Fruit fly (Drosophila melanogaster): Measurements from ENCODE around the gene Kaz.

Kaz gene

DNA sequence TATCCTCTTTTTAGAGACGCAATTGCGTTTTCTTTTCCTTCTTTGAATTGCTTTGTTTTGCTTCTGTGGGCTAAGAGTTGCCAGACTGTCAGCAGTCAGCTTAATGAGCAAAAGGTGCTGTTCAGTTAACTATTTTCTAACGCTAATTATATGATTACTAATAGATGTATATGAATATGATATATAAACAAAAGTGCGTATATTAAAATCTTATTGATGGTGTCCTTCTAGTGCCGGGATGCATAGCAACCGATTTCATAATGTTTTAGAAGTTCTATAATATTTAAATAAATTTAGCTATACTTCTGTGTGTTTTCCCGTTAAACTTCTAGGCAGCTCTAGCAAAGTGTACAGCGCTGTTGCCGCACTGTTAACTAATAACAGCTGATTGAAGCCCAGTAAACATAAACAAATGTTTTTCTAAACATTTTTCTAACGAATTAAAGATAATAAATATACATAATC lies at the start of gene Kaz, which contains the start of gene CG43273:
Gene Kaz, minus strand, starts transcription at position 73 of the 465 bp plus-strand sequence.
Gene CG43273, plus strand, starts transcription at position 415 of the 465 bp plus-strand sequence.
- TF ChIP-seq usp (GFP tag; optimal IDR thresholded peaks at IDR 0.05) (no peak), Dll (optimal IDR thresholded peaks at IDR 0.05) (no peak), CG8478 (optimal IDR thresholded peaks at IDR 0.05) (no peak), pan (optimal IDR thresholded peaks at IDR 0.05) (no peak), psq (optimal IDR thresholded peaks at IDR 0.05) (no peak), EcR (GFP tag; optimal IDR thresholded peaks at IDR 0.05) (no peak)

DNA sequence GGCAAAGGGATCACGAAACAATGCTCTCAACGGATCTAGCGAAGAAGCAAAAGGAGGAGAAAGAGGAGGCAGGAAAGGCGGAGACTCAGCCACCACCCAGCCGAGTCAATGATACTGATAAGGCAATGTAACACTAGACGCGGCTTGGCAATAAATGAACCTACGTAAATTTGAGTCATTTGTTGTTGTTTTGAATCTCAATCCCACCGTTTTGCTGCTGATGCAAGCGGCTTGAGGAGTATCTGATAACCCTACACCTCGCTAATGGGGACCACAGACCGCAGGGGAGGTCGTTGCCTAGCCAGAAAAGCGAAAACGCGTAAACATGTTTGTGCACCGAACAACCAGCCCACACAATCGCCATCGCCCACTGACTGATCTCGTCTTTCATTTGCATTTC lies 48.9 kb upstream of the Kaz start:
- TF ChIP-seq usp (GFP tag; optimal IDR thresholded peaks at IDR 0.05) (no peak), Dll (optimal IDR thresholded peaks at IDR 0.05) (no peak), EcR (GFP tag; optimal IDR thresholded peaks at IDR 0.05) (no peak), psq (optimal IDR thresholded peaks at IDR 0.05) (no peak), CG8478 (optimal IDR thresholded peaks at IDR 0.05) (no peak), pan (optimal IDR thresholded peaks at IDR 0.05) (no peak)

DNA sequence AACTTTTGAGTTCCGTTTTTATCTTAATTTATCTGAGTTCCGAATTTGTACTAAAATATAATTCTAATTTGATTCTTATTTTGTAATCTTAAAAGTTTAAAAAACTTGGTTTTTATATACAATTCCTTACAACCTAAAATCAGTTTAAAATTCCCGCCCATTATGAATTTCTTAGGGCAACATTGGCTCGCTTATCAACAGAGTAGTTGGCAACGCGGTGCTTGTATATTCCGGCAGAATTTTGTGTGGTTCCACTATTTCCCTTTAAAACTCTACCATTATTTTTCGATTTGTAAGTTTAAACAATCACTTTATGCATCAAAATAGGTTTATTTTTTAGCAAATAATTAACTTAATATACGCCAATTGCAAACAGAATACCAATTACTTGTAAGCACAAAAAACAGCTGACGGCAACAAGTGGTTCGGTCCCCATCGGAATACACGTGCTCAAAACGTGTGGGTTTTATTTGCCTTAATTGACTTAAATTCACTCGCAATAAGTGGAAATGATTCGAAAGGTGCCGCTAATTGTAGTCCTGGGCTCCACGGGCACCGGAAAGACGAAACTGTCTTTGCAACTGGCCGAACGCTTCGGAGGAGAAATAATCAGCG lies 47.2 kb upstream of the Kaz start, which contains the start of the genes CG11089 and CG31381:
Gene CG11089, plus strand, starts transcription at position 203 of the 615 bp plus-strand sequence.
Gene CG31381, plus strand, starts transcription at position 203 of the 615 bp plus-strand sequence.
- TF ChIP-seq Dll (optimal IDR thresholded peaks at IDR 0.05) (no peak), pan (optimal IDR thresholded peaks at IDR 0.05) (no peak), psq (optimal IDR thresholded peaks at IDR 0.05) (no peak), CG8478 (optimal IDR thresholded peaks at IDR 0.05) (no peak), usp (GFP tag; optimal IDR thresholded peaks at IDR 0.05) (no peak), EcR (GFP tag; optimal IDR thresholded peaks at IDR 0.05) (no peak)

DNA sequence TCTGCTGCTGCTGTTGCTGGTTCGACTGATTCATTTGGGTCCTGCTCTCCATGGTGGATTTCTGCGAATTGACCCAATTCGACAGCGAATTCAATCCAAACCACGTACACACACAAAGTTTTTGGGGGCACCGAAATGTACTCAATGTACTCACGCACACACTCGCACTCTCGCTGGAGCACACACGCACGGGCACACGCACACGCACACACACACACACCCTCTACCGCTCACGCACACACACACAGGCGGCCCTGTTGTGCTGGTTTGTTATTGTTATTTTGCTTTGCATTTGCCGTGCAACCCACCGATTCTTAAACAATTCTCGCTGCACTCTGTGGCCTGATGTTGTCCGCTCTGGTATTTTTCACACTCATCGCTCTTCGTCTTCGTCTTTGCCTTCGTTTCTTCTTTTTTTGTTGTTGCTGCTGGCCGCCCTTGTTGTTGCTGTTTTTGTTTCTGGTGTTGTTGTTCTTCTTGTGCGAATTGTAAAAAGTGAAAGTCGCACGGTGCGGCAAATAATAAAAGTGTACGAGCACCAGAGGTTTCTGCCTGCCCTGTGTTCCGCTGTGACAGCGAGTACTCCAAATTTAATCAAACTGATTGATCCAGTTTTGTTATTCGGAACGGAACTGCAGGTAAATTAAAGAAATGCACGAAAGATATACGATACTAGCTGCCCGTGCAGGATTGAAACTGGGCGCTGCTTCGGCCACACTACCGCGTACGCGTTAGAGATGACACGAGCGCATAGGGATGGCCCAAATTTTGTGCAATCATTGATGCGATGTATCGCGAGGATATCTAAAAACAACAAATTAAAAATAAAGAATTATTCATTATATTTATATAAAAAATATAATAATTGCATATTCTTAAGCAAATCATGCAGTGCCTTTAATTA lies 46.4 kb upstream of the Kaz start, which contains the start of gene CG3744:
Gene CG3744, minus strand, starts transcription at position 716 of the 904 bp plus-strand sequence.
- no peak for TF ChIP-seq usp (GFP tag; optimal IDR thresholded peaks at IDR 0.05)
- no peak for TF ChIP-seq pan (optimal IDR thresholded peaks at IDR 0.05)
- TF ChIP-seq CG8478 (optimal IDR thresholded peaks at IDR 0.05): peak; percentile 59

DNA sequence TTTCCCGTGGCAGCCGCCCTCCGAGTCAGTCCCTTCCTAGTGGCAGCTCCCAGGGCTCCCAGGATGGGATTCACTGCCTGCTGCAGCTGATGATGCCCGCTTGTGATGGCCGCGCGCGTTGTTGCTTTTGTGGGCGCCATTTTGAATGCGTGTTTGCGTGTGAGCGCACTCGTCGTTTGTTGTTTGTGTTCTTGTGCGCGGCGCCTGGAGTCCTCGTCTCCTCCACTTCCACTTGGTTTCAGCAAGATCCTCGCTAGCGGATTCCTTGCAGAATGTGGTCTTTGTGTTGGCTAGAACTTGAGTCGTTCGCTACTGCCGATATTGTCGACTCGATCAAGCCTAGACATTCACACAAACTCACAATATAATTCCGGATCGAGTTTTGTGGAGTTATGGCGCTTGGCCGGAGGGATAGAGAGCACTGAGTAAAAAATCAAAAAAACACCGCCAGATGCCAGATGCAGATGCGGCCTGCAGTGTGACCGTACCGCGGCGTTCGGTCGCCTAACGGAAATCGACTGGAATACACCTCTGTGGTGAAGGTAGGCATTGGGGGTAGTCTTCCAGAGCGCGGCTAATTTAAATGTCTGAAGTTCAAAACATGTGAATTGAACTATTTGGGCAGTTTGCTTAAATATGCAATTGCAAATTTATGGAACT lies 40.8 kb upstream of the Kaz start, which contains the start of gene CycB3:
Gene CycB3, minus strand, starts transcription at position 428 of the 660 bp plus-strand sequence.
- TF ChIP-seq EcR (GFP tag; optimal IDR thresholded peaks at IDR 0.05) (no peak), psq (optimal IDR thresholded peaks at IDR 0.05) (no peak), Dll (optimal IDR thresholded peaks at IDR 0.05) (no peak), CG8478 (optimal IDR thresholded peaks at IDR 0.05) (no peak), pan (optimal IDR thresholded peaks at IDR 0.05) (no peak), usp (GFP tag; optimal IDR thresholded peaks at IDR 0.05) (no peak)

DNA sequence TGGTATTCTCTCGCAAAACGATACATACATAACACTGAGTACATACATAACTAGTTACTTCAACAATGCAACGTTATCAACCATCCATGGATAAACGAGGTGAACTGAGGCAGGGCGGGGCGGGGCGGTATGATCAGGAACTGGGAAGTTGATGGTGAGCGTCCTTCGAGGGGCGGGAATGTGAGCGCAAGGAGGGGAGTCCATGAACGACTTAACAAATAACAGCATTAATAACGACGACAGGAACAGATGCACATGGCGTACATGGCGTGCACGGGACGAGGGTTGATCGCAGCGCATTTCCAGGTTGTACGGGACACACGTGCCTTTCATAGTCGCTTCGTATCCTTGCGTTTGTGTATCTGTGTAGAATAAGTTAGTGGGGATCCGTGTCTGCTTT lies 38.2 kb upstream of the Kaz start:
- TF ChIP-seq CG8478 (optimal IDR thresholded peaks at IDR 0.05) (no peak), Dll (optimal IDR thresholded peaks at IDR 0.05) (no peak), pan (optimal IDR thresholded peaks at IDR 0.05) (no peak), EcR (GFP tag; optimal IDR thresholded peaks at IDR 0.05) (no peak), usp (GFP tag; optimal IDR thresholded peaks at IDR 0.05) (no peak), psq (optimal IDR thresholded peaks at IDR 0.05) (no peak)

DNA sequence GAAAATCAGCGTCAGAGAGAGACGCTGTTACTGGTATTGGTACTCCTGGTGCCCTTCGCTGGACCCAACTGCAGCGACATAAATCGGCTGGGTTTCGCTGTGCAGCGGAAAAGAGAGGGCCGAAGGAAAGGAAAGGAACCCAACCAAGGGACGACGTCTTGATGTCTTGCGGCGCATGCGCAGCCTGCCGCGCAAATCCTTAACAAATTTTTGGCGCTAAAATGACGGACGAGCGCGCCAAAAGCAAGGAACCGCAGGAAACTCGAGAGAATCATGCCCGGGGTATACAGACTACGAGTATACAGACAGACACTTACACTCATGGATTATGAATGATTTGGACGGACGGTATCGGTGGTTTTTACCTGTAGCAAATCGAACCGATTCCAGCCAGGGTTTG lies 37.2 kb upstream of the Kaz start:
- TF ChIP-seq psq (optimal IDR thresholded peaks at IDR 0.05) (no peak), CG8478 (optimal IDR thresholded peaks at IDR 0.05) (no peak), EcR (GFP tag; optimal IDR thresholded peaks at IDR 0.05) (no peak), usp (GFP tag; optimal IDR thresholded peaks at IDR 0.05) (no peak), pan (optimal IDR thresholded peaks at IDR 0.05) (no peak), Dll (optimal IDR thresholded peaks at IDR 0.05) (no peak)

DNA sequence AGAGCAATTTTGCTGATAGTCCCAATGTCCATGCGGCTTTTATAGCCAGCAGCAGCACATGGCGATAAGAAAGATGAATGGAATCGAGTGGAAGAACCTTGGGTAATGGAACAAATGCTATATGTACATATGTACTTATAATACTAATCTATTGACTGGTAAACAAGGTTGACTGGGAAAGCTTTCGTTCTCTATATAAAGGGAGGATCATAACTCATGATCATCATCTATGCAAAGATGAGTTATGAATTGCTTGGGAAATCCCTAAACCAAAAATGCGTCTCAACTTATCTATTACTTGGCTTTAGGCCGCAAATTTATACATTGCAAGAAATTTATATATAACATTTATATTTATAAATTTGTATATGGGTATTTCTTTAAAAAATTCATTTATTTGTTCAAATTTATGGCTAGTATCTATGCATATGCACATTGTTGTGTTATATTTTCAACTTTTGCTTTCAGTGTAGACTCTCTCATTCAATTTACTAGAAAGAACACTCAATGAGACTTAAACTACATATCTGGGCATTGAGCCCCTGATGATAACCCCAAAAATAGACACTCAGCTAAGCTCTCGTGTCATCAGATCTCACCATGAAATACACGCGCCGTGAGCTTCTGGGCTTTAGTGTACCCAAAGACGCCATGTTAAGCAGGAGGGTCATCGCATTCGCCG lies 35.1 kb upstream of the Kaz start, which contains the start of the genes Srg1 and Elal:
Gene Srg1, minus strand, starts transcription at position 14 of the 682 bp plus-strand sequence.
Gene Elal, plus strand, starts transcription at position 632 of the 682 bp plus-strand sequence.
- TF ChIP-seq psq (optimal IDR thresholded peaks at IDR 0.05) (no peak), pan (optimal IDR thresholded peaks at IDR 0.05) (no peak), usp (GFP tag; optimal IDR thresholded peaks at IDR 0.05) (no peak), EcR (GFP tag; optimal IDR thresholded peaks at IDR 0.05) (no peak), CG8478 (optimal IDR thresholded peaks at IDR 0.05) (no peak), Dll (optimal IDR thresholded peaks at IDR 0.05) (no peak)

DNA sequence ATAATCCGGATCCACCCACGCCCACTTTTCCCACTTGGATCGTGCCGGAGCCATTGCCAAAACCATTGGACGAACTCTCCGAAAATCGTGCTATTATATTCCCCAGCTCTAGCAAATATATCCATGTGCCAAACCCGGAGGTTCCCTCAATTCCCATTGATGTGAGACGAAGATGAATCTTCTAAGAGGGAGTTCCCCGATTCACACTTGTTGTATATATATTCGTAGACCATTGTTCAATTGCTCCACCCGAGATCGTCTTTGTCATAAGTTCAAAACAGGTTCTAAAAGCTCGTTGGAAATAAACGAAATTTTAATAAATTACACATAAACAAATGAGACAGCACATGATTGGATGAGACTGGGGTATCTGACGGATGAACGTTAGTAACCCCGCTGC lies 34.1 kb upstream of the Kaz start:
- TF ChIP-seq Dll (optimal IDR thresholded peaks at IDR 0.05) (no peak), pan (optimal IDR thresholded peaks at IDR 0.05) (no peak), usp (GFP tag; optimal IDR thresholded peaks at IDR 0.05) (no peak), psq (optimal IDR thresholded peaks at IDR 0.05) (no peak), CG8478 (optimal IDR thresholded peaks at IDR 0.05) (no peak), EcR (GFP tag; optimal IDR thresholded peaks at IDR 0.05) (no peak)

DNA sequence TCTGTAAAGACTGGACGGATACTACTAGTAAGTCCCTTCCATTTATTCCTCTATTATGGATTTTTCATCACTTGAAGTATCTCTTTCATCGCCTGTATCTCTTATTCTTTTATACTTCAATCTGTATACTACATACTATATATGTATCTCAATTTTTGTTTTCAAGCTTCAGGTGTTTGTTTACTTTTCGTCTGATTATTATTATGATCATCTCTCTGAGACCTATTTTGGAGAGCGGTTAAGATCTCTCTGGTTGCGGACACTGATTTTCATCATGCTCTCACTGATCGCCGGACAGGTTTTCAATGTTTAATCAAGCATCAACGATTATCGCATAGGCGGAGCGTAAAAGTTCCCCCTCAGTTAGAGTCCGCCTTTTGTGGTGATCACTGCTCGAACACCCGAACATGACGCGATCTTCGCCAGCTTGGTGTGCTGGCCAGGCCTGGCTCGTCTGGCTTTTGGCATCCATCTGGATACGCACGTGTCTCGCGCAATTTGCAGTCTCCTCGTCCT lies 32.9 kb upstream of the Kaz start, which contains the start of gene CG7016:
Gene CG7016, plus strand, starts transcription at position 358 of the 516 bp plus-strand sequence.
- TF ChIP-seq CG8478 (optimal IDR thresholded peaks at IDR 0.05): no peak

DNA sequence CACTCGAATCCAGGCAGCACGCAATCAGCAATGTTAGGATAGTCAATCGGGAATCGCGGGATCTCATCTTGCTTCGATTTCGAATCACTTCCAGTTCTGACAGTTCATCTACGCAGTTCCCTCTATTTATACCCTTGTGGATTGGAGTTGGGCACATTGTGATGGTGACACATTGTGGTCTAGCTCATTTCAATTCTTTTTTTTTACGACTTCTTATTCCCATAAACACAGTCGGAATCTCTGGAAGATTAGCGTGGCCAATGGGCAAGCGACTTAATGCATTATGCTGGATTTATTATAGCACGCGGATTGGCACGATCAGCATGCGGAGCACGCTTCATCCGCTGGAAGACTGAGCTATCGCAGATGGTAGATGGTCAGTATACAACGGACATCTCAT lies 32.3 kb upstream of the Kaz start, which contains the start of gene CG13640:
Gene CG13640, minus strand, starts transcription at position 101 of the 400 bp plus-strand sequence.
- no peak for TF ChIP-seq Dll (optimal IDR thresholded peaks at IDR 0.05)
- TF ChIP-seq CG8478 (optimal IDR thresholded peaks at IDR 0.05): no peak
- no peak for TF ChIP-seq EcR (GFP tag; optimal IDR thresholded peaks at IDR 0.05)
- TF ChIP-seq usp (GFP tag; optimal IDR thresholded peaks at IDR 0.05): no peak
- TF ChIP-seq psq (optimal IDR thresholded peaks at IDR 0.05): no peak
- TF ChIP-seq pan (optimal IDR thresholded peaks at IDR 0.05): no peak

Measured in whole organism.